Fruit fly (Drosophila melanogaster): ENCODE measurements around the gene Lsp1beta.

Gene Lsp1beta

dm6 chr2L:889799-890198, 8.5 kb upstream of the Lsp1beta start (continued):
- TF ChIP-seq CG5245 (GFP tag; optimal IDR thresholded peaks at IDR 0.05): no peak
- no peak for TF ChIP-seq CG18011 (GFP tag; optimal IDR thresholded peaks at IDR 0.05)
- TF ChIP-seq Aef1 (GFP tag; IDR thresholded peaks at IDR 0.05): peak; percentile 43; the same call in 1 of the 3 replicates
- TF ChIP-seq Dbx (GFP tag; IDR thresholded peaks at IDR 0.05): 0 out of 3 replicates have a peak, but pooled peaks have one; percentile 34
- no peak for TF ChIP-seq luna (GFP tag; optimal IDR thresholded peaks at IDR 0.05)
- peak; percentile 27; the same call in 1 of the 2 replicates for TF ChIP-seq Ptx1 (GFP tag; IDR thresholded peaks at IDR 0.05)
- TF ChIP-seq slp2 (GFP tag; optimal IDR thresholded peaks at IDR 0.05): no peak
- no peak for TF ChIP-seq Dfd (GFP tag; optimal IDR thresholded peaks at IDR 0.05)
- TF ChIP-seq CG1529 (GFP tag; optimal IDR thresholded peaks at IDR 0.05): peak; percentile 21
- peak; percentile 79 for TF ChIP-seq CG1603 (tag; optimal IDR thresholded peaks at IDR 0.05)
- 0 out of 2 replicates have a peak, but pooled peaks have one; percentile 29 for TF ChIP-seq CG32532 (GFP tag; IDR thresholded peaks at IDR 0.05)
- 0 out of 2 replicates have a peak, but pooled peaks have one; percentile 35 for TF ChIP-seq H2.0 (GFP tag; IDR thresholded peaks at IDR 0.05)
- TF ChIP-seq abd-A (tag; optimal IDR thresholded peaks at IDR 0.05): peak; percentile 8
- TF ChIP-seq CG34422 (GFP tag; IDR thresholded peaks at IDR 0.05): peak; percentile 36; the same call in 1 of the 3 replicates
- TF ChIP-seq CG11456 (GFP tag; IDR thresholded peaks at IDR 0.05): 0 out of 3 replicates have a peak, but pooled peaks have one; percentile 60
- TF ChIP-seq ken (GFP tag; IDR thresholded peaks at IDR 0.05): 0 out of 3 replicates have a peak, but pooled peaks have one; percentile 44
- peak; percentile 31; the same call in 1 of the 2 replicates for TF ChIP-seq CG32767 (GFP tag; IDR thresholded peaks at IDR 0.05)
- TF ChIP-seq vfl (GFP tag; optimal IDR thresholded peaks at IDR 0.05): no peak
- TF ChIP-seq Rx (GFP tag; IDR thresholded peaks at IDR 0.05): 0 out of 2 replicates have a peak, but pooled peaks have one; percentile 30
- no peak for TF ChIP-seq dimm (GFP tag; IDR thresholded peaks at IDR 0.05)
- peak; percentile 48 for TF ChIP-seq CG2120 (GFP tag; optimal IDR thresholded peaks at IDR 0.05)
- no peak for TF ChIP-seq gt (GFP tag; IDR thresholded peaks at IDR 0.05)
- TF ChIP-seq Awh (GFP tag; IDR thresholded peaks at IDR 0.05): 0 out of 2 replicates have a peak, but pooled peaks have one; percentile 29
- TF ChIP-seq CoRest (tag; optimal IDR thresholded peaks at IDR 0.05): peak; percentile 26
- no peak for TF ChIP-seq CG1832 (GFP tag; optimal IDR thresholded peaks at IDR 0.05)
- peak; percentile 9 for TF ChIP-seq Dad (GFP tag; optimal IDR thresholded peaks at IDR 0.05)
- no peak for TF ChIP-seq dmrt11E (tag; optimal IDR thresholded peaks at IDR 0.05)
- 0 out of 3 replicates have a peak, but pooled peaks have one; percentile 45 for TF ChIP-seq jigr1 (GFP tag; IDR thresholded peaks at IDR 0.05)
- peak; percentile 39 for TF ChIP-seq CG17385 (GFP tag; optimal IDR thresholded peaks at IDR 0.05)
- TF ChIP-seq CG15479 (GFP tag; optimal IDR thresholded peaks at IDR 0.05): no peak
- TF ChIP-seq CG12942 (GFP tag; optimal IDR thresholded peaks at IDR 0.05): peak; percentile 2
- no peak for TF ChIP-seq CG17912 (GFP tag; optimal IDR thresholded peaks at IDR 0.05)
- no peak for TF ChIP-seq CG32772 (GFP tag; IDR thresholded peaks at IDR 0.05)
- TF ChIP-seq dysf (GFP tag; IDR thresholded peaks at IDR 0.05): peak; percentile 55; the same call in 2 of the 3 replicates
- no peak for TF ChIP-seq CG8478 (optimal IDR thresholded peaks at IDR 0.05)
- peak; percentile 19 for TF ChIP-seq sd (tag; optimal IDR thresholded peaks at IDR 0.05)
- TF ChIP-seq chn (GFP tag; optimal IDR thresholded peaks at IDR 0.05): peak; percentile 19
- no peak for TF ChIP-seq CG10959 (GFP tag; IDR thresholded peaks at IDR 0.05)
- no peak for TF ChIP-seq run (tag; optimal IDR thresholded peaks at IDR 0.05)
- no peak for TF ChIP-seq hbn (GFP tag; IDR thresholded peaks at IDR 0.05; ENCODE audit: partially characterized antibody)
- TF ChIP-seq Atf3 (GFP tag; optimal IDR thresholded peaks at IDR 0.05): peak; percentile 5
- peak; percentile 36 for TF ChIP-seq CG9215 (GFP tag; IDR thresholded peaks at IDR 0.05)
- TF ChIP-seq CG31388 (GFP tag; optimal IDR thresholded peaks at IDR 0.05): no peak
- no peak for TF ChIP-seq Camta (GFP tag; optimal IDR thresholded peaks at IDR 0.05)
- peak; percentile 33 for TF ChIP-seq sens (GFP tag)
- TF ChIP-seq CG12659 (GFP tag; optimal IDR thresholded peaks at IDR 0.05): no peak
- peak; percentile 25 for TF ChIP-seq Hsf (GFP tag; optimal IDR thresholded peaks at IDR 0.05)
- TF ChIP-seq E2f1 (GFP tag; IDR thresholded peaks at IDR 0.05): peak; percentile 38; the same call in 1 of the 2 replicates
- TF ChIP-seq Dek (tag; optimal IDR thresholded peaks at IDR 0.05): no peak
- TF ChIP-seq Taf1 (GFP tag; IDR thresholded peaks at IDR 0.05): peak; percentile 26; the same call in 1 of the 2 replicates
- peak; percentile 54; the same call in 1 of the 2 replicates for TF ChIP-seq Atf6 (GFP tag; IDR thresholded peaks at IDR 0.05)
- no peak for TF ChIP-seq Side (GFP tag; optimal IDR thresholded peaks at IDR 0.05)

Measured in whole organism, embryonic.